Fruit fly (Drosophila melanogaster): ENCODE measurements around the gene Lsp1gamma.

DNA sequence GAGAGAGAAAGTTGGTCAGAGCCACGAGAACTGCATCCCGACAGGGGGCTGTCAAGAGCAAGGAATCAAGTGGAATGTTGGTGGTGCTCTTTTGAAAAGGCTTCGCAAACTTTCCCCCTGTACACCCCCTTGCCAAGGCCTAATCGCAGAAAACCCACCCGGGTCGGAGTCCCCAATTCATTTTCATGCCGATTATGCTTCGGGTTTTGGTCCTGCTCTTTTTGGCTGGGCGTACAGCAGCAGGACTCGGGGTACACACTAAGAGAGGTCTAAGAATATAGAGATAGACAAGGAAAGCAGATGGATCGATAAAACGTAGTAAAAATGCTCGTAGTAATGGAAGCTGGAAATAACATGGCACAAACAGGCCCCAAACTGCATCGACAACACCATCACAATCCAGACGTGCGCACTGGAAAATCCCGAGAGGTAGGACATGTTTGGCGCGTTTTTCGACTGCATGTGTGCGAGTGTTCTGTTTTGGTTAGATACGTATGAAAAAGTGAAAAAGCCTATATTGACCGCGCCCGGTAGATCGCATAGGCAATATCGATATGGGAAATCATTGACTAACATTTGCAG is 39.4 kb upstream of the Lsp1gamma start:
- TF ChIP-seq CG8478 (optimal IDR thresholded peaks at IDR 0.05) (no peak), CTCF (optimal IDR thresholded peaks at IDR 0.05) (no peak)

All from S2 (cell line).